Worm (Caenorhabditis elegans): ENCODE data around the gene W05E10.2.

DNA sequence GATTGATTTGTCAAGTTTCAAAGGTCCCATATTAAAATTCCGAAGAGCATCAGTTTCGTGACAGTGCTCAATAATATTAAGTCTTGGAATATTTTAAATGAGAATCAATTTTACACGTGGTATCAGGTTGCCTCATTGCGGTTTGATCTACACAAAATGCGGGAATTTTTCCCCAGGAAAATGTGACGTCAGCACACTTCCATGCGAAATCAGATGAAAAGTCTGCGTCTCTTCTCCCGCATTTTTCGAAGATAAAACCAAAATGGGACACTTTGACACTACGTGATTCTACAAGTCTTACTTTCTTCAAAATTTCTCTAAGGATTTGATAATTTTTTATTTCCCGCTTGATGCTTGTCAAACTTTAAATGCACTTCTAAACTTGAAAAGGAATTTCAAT is 35.9 kb downstream of the W05E10.2 start:
- TF ChIP-seq snpc-4 (tag; optimal IDR thresholded peaks at IDR 0.05) (no peak), sptf-1 (tag; optimal IDR thresholded peaks at IDR 0.05) (no peak), unc-120 (tag; optimal IDR thresholded peaks at IDR 0.05; ENCODE audit: poor library complexity, severe bottlenecking) (no peak), pha-4 (tag; optimal IDR thresholded peaks at IDR 0.05) (no peak), bed-3 (GFP tag; optimal IDR thresholded peaks at IDR 0.05) (no peak), nhr-237 (tag; optimal IDR thresholded peaks at IDR 0.05) (no peak), unc-62 (GFP tag; optimal IDR thresholded peaks at IDR 0.05) (no peak), mab-5 (tag; optimal IDR thresholded peaks at IDR 0.05) (no peak), blmp-1 (tag; optimal IDR thresholded peaks at IDR 0.05) (no peak)

Measured in whole organism, mixed stage, embryonic.